Fruit fly (Drosophila melanogaster): Measurements from ENCODE around the gene CG31937.

Gene CG31937

DNA sequence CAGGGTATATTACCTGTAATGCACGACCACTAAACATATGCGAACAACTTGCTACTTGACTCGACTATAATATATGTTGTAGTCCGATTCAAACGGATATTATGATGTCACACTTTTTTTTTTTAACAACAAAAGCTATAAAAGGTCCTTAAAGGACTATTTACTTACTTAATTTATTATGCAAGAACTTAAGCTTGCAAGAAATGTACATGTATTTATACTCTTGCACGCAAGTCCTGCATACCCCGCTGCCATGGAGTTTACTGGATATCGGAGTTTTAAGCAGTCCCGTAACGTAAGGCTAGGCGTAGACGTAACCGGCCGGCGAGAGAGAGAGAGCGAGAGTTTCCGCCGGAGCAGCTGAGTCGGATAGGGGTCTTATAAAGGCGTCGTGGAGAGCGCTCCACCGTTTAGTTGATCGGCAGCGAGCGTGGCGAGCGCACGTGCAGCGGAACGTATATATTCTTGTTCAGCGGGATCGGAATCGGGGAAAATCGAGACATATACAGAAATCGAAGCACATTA, 7.4 kb downstream of the CG31937 start (continued):
- TF ChIP-seq CG5180 (GFP tag; optimal IDR thresholded peaks at IDR 0.05) (peak; percentile 64), dati (GFP tag; IDR thresholded peaks at IDR 0.05) (peak; percentile 69), CG8359 (GFP tag; optimal IDR thresholded peaks at IDR 0.05; ENCODE audit: borderline replicate concordance) (peak; percentile 51), CG34422 (GFP tag; IDR thresholded peaks at IDR 0.05) (peak; percentile 88), amos (GFP tag; IDR thresholded peaks at IDR 0.05; ENCODE audit: partially characterized antibody) (peak; percentile 25; the same call in 1 of the 2 replicates), ato (GFP tag; IDR thresholded peaks at IDR 0.05; ENCODE audit: partially characterized antibody) (no peak), CG9817 (tag; optimal IDR thresholded peaks at IDR 0.05) (peak; percentile 62), CG14667 (GFP tag; IDR thresholded peaks at IDR 0.05) (peak; percentile 85), CG11723 (GFP tag; optimal IDR thresholded peaks at IDR 0.05) (peak; percentile 60), gsb (GFP tag; IDR thresholded peaks at IDR 0.05) (no peak), ro (GFP tag; IDR thresholded peaks at IDR 0.05) (peak; percentile 69), Tbp (GFP tag; optimal IDR thresholded peaks at IDR 0.05) (no peak), bowl (GFP tag; IDR thresholded peaks at IDR 0.05) (no peak), CG10959 (GFP tag; IDR thresholded peaks at IDR 0.05) (peak; percentile 55), grau (tag; optimal IDR thresholded peaks at IDR 0.05) (peak; percentile 81), jumu (GFP tag; optimal IDR thresholded peaks at IDR 0.05) (peak; percentile 90), psq (GFP tag; optimal IDR thresholded peaks at IDR 0.05) (peak; percentile 73), CG31224 (GFP tag; IDR thresholded peaks at IDR 0.05) (peak; percentile 82), cad (GFP tag; optimal IDR thresholded peaks at IDR 0.05) (no peak), grn (GFP tag; optimal IDR thresholded peaks at IDR 0.05) (peak; percentile 20), eve (GFP tag; optimal IDR thresholded peaks at IDR 0.05) (peak in 1 of 2 experiments; percentile 94), Elba2 (GFP tag; optimal IDR thresholded peaks at IDR 0.05) (peak; percentile 37), CG8388 (GFP tag; optimal IDR thresholded peaks at IDR 0.05) (peak; percentile 85), Vsx1 (GFP tag; optimal IDR thresholded peaks at IDR 0.05) (peak; percentile 56), NC2α (GFP tag; optimal IDR thresholded peaks at IDR 0.05) (peak; percentile 61), slou (GFP tag; optimal IDR thresholded peaks at IDR 0.05) (peak; percentile 74), CHES-1-like (GFP tag; optimal IDR thresholded peaks at IDR 0.05) (peak; percentile 87), tgo (GFP tag; IDR thresholded peaks at IDR 0.05) (peak; percentile 86), dysf (GFP tag; IDR thresholded peaks at IDR 0.05) (peak; percentile 85), Usf (GFP tag; optimal IDR thresholded peaks at IDR 0.05) (peak; percentile 68), gcm (GFP tag; optimal IDR thresholded peaks at IDR 0.05) (peak; percentile 81), ind (GFP tag; optimal IDR thresholded peaks at IDR 0.05) (peak; percentile 90), CG18476 (GFP tag; optimal IDR thresholded peaks at IDR 0.05) (peak; percentile 79), CG16863 (GFP tag; optimal IDR thresholded peaks at IDR 0.05) (peak; percentile 92), Atf-2 (GFP tag; optimal IDR thresholded peaks at IDR 0.05) (peak; percentile 87), HmgZ (tag; optimal IDR thresholded peaks at IDR 0.05) (peak; percentile 70), fd102C (GFP tag; optimal IDR thresholded peaks at IDR 0.05) (no peak), insv (GFP tag; optimal IDR thresholded peaks at IDR 0.05) (no peak), CG13775 (GFP tag; optimal IDR thresholded peaks at IDR 0.05) (peak; percentile 84), CG7963 (GFP tag; IDR thresholded peaks at IDR 0.05; ENCODE audit: partially characterized antibody) (peak; percentile 9; the same call in 1 of the 3 replicates), ase (GFP tag; IDR thresholded peaks at IDR 0.05) (peak; percentile 82), CG31365 (tag; optimal IDR thresholded peaks at IDR 0.05) (peak; percentile 44), ash1 (GFP tag; optimal IDR thresholded peaks at IDR 0.05) (no peak), lmd (GFP tag; IDR thresholded peaks at IDR 0.05) (peak; percentile 92), CG18619 (GFP tag; optimal IDR thresholded peaks at IDR 0.05) (peak; percentile 89), pan (optimal IDR thresholded peaks at IDR 0.05) (peak in 1 of 2 experiments; percentile 48), pan (GFP tag; optimal IDR thresholded peaks at IDR 0.05 in 1 of 2, IDR thresholded peaks at IDR 0.05 in 1 of 2) (peak in 1 of 2 experiments; percentile 90), CG1024 (GFP tag; IDR thresholded peaks at IDR 0.05) (0 out of 2 replicates have a peak, but pooled peaks have one; percentile 29), CG11456 (GFP tag; IDR thresholded peaks at IDR 0.05) (peak; percentile 74; the same call in 2 of the 3 replicates), CG4328 (GFP tag; optimal IDR thresholded peaks at IDR 0.05) (no peak), HLH54F (GFP tag; optimal IDR thresholded peaks at IDR 0.05) (peak; percentile 89)

Data from whole organism, embryonic.